Fruit fly (Drosophila melanogaster) whole organism, embryonic: Measurements from ENCODE around the gene mgr.

Source experiments
- BEAF-32 ChIP-seq: fragments of 200-800 bp; sonication (Bioruptor generic); optimal IDR thresholded peaks from 3 replicates; lab custom pipeline; 2017; ENCODE audit warnings: missing biosample characterization, missing genetic modification characterization, mild to moderate bottlenecking, moderate library complexity, missing genetic modification reagents
- BtbVII ChIP-seq: fragments of 200-800 bp; sonication (Bioruptor generic); optimal IDR thresholded peaks from 3 replicates; lab custom pipeline; 2017; ENCODE audit warnings: missing biosample characterization, mild to moderate bottlenecking, missing genetic modification characterization
- CG10267 ChIP-seq: fragments of 200-800 bp; sonication (Bioruptor generic); optimal IDR thresholded peaks from 2 replicates; lab custom pipeline; 2018; ENCODE audit warnings: missing biosample characterization, mild to moderate bottlenecking, missing genetic modification characterization, moderate library complexity
- CG10366 ChIP-seq: fragments of 200-800 bp; sonication (Bioruptor generic); IDR thresholded peaks from 2 replicates; pipeline ENCODE4 v1.3.6; 2022; ENCODE audit warnings: missing biosample characterization, missing genetic modification characterization
- CG10431 ChIP-seq: fragments of 200-800 bp; sonication (Bioruptor generic); optimal IDR thresholded peaks from 3 replicates; lab custom pipeline; 2018; ENCODE audit warnings: missing biosample characterization, mild to moderate bottlenecking, missing genetic modification characterization
- CG11696 ChIP-seq: fragments of 200-800 bp; sonication (Bioruptor generic); IDR thresholded peaks from 2 replicates; pipeline ENCODE4 v1.3.6; 2022; ENCODE audit warnings: missing biosample characterization, missing genetic modification characterization
- CG1603 ChIP-seq: fragments of 200-800 bp; sonication (Bioruptor generic); optimal IDR thresholded peaks from 2 replicates; lab custom pipeline; 2019; ENCODE audit warnings: missing biosample characterization, mild to moderate bottlenecking, missing genetic modification characterization, moderate library complexity
- CG2875 ChIP-seq: fragments of 200-800 bp; sonication (Bioruptor generic); optimal IDR thresholded peaks from 2 replicates; lab custom pipeline; 2017; ENCODE audit warnings: missing biosample characterization, mild to moderate bottlenecking, missing genetic modification characterization, missing genetic modification reagents
- CG32532 ChIP-seq: fragments of 200-800 bp; sonication (Bioruptor generic); IDR thresholded peaks from 2 replicates; pipeline ENCODE4 v1.3.6; 2022; ENCODE audit warnings: missing biosample characterization, missing genetic modification characterization
- CG34224 ChIP-seq: fragments of 200-800 bp; sonication (Bioruptor generic); IDR thresholded peaks from 3 replicates; pipeline ENCODE4 v1.3.6; 2022; ENCODE audit warnings: missing biosample characterization, missing genetic modification characterization; ENCODE audit not compliant: partially characterized antibody
- CG34422 ChIP-seq: fragments of 200-800 bp; sonication (Bioruptor generic); IDR thresholded peaks from 3 replicates; pipeline ENCODE4 v1.3.6; 2022; ENCODE audit warnings: missing biosample characterization, missing genetic modification characterization
- CG3847 ChIP-seq: fragments of 200-800 bp; sonication (Bioruptor generic); IDR thresholded peaks from 2 replicates; pipeline ENCODE4 v1.3.6; 2022; ENCODE audit warnings: missing biosample characterization, missing genetic modification characterization
- CG3995 ChIP-seq: fragments of 200-800 bp; sonication (Bioruptor generic); optimal IDR thresholded peaks from 3 replicates; lab custom pipeline; 2016; ENCODE audit warnings: missing biosample characterization, missing genetic modification characterization
- CG42726 ChIP-seq: fragments of 200-800 bp; sonication (Bioruptor generic); IDR thresholded peaks from 2 replicates; pipeline ENCODE4 v1.3.6; 2022; ENCODE audit warnings: missing biosample characterization, missing genetic modification characterization; ENCODE audit not compliant: partially characterized antibody
- CG4360 ChIP-seq: fragments of 200-800 bp; sonication (Bioruptor generic); IDR thresholded peaks from 2 replicates; pipeline ENCODE4 v1.3.6; 2022; ENCODE audit warnings: missing biosample characterization, missing genetic modification characterization
- CG4424 ChIP-seq: fragments of 200-800 bp; sonication (Bioruptor generic); optimal IDR thresholded peaks from 3 replicates; lab custom pipeline; 2016; ENCODE audit warnings: missing biosample characterization, missing genetic modification characterization
- CG8281 ChIP-seq: fragments of 200-800 bp; sonication (Bioruptor generic); optimal IDR thresholded peaks from 2 replicates; lab custom pipeline; 2018; ENCODE audit warnings: missing biosample characterization, mild to moderate bottlenecking, missing genetic modification characterization, moderate library complexity
- CG9609 ChIP-seq: fragments of 200-800 bp; sonication (Bioruptor generic); optimal IDR thresholded peaks from 3 replicates; lab custom pipeline; 2016; ENCODE audit warnings: missing biosample characterization, missing genetic modification characterization
- CHES-1-like ChIP-seq: fragments of 200-800 bp; sonication (Bioruptor generic); optimal IDR thresholded peaks from 2 replicates; lab custom pipeline; 2016; ENCODE audit warnings: missing biosample characterization, missing genetic modification characterization
- Dad ChIP-seq: fragments of 200-800 bp; sonication (Bioruptor generic); optimal IDR thresholded peaks from 3 replicates; lab custom pipeline; 2016; ENCODE audit warnings: missing biosample characterization, missing genetic modification characterization
- Deaf1 ChIP-seq: fragments of 200-800 bp; optimal IDR thresholded peaks from 3 replicates; lab custom pipeline; 2019; ENCODE audit warnings: missing biosample characterization, mild to moderate bottlenecking, missing genetic modification characterization, moderate library complexity
- Doc3 ChIP-seq: fragments of 200-800 bp; sonication (Bioruptor generic); IDR thresholded peaks from 3 replicates; pipeline ENCODE4 v1.3.6; 2022; ENCODE audit warnings: missing biosample characterization, missing genetic modification characterization; ENCODE audit not compliant: partially characterized antibody
- E2f2 ChIP-seq: fragments of 200-800 bp; sonication (Bioruptor generic); IDR thresholded peaks from 2 replicates; pipeline ENCODE4 v1.3.6; 2022; ENCODE audit warnings: missing biosample characterization, missing genetic modification characterization
- Hey ChIP-seq: fragments of 200-800 bp; sonication (Bioruptor generic); optimal IDR thresholded peaks from 3 replicates; lab custom pipeline; 2018; ENCODE audit warnings: missing biosample characterization, mild to moderate bottlenecking, missing genetic modification characterization
- Hsf ChIP-seq: fragments of 200-800 bp; sonication (Bioruptor generic); optimal IDR thresholded peaks from 3 replicates; lab custom pipeline; 2016; ENCODE audit warnings: missing biosample characterization, missing genetic modification characterization
- Kr ChIP-seq: fragments of 200-800 bp; sonication (Bioruptor generic); optimal IDR thresholded peaks from 2 replicates; lab custom pipeline; 2017; ENCODE audit warnings: missing biosample characterization, mild to moderate bottlenecking, missing genetic modification characterization
- Oli ChIP-seq: fragments of 200-800 bp; sonication (Bioruptor generic); optimal IDR thresholded peaks from 2 replicates; lab custom pipeline; 2018; ENCODE audit warnings: missing biosample characterization, mild to moderate bottlenecking, missing genetic modification characterization, moderate library complexity
- Trl ChIP-seq, 3 experiments: fragments of >200 bp in 2 of 3; fragments of 200-800 bp in 1 of 3; sonication (Bioruptor generic) in 1 of 3; optimal IDR thresholded peaks; 2 replicates in 1 of 3; 3 replicates in 2 of 3; lab custom pipeline; 2016 to 2017; ENCODE audit warnings: missing biosample characterization in 1 of 3, missing genetic modification characterization in 1 of 3
- Vsx1 ChIP-seq: fragments of 200-800 bp; sonication (Bioruptor generic); optimal IDR thresholded peaks from 2 replicates; lab custom pipeline; 2017; ENCODE audit warnings: missing biosample characterization, mild to moderate bottlenecking, missing genetic modification characterization, missing genetic modification reagents
- Xrp1 ChIP-seq: fragments of 200-800 bp; sonication (Bioruptor generic); IDR thresholded peaks from 2 replicates; pipeline ENCODE4 v1.3.6; 2022; ENCODE audit warnings: missing biosample characterization, missing genetic modification characterization
- ab ChIP-seq: fragments of 200-800 bp; sonication (Bioruptor generic); optimal IDR thresholded peaks from 2 replicates; lab custom pipeline; 2016; ENCODE audit warnings: missing biosample characterization, missing genetic modification characterization
- chinmo ChIP-seq: fragments of 200-800 bp; sonication (Bioruptor generic); IDR thresholded peaks from 4 replicates; pipeline ENCODE4 v1.3.6; 2022; ENCODE audit warnings: missing biosample characterization, missing genetic modification characterization; ENCODE audit not compliant: partially characterized antibody
- corto ChIP-seq: fragments of 200-800 bp; sonication (Bioruptor generic); optimal IDR thresholded peaks from 2 replicates; lab custom pipeline; 2016; ENCODE audit warnings: missing biosample characterization, mild to moderate bottlenecking, missing genetic modification characterization, moderate library complexity
- cwo ChIP-seq: fragments of 200-800 bp; sonication (Bioruptor generic); optimal IDR thresholded peaks from 3 replicates; lab custom pipeline; 2017; ENCODE audit warnings: missing biosample characterization, missing genetic modification characterization, mild to moderate bottlenecking, moderate library complexity, missing genetic modification reagents
- fd96Cb ChIP-seq: fragments of 200-800 bp; sonication (Bioruptor generic); optimal IDR thresholded peaks from 2 replicates; lab custom pipeline; 2018; ENCODE audit warnings: missing biosample characterization, mild to moderate bottlenecking, missing genetic modification characterization, moderate library complexity
- fu2 ChIP-seq: fragments of 200-800 bp; sonication (Bioruptor generic); optimal IDR thresholded peaks from 2 replicates; lab custom pipeline; 2016; ENCODE audit warnings: missing biosample characterization, missing genetic modification characterization
- gcm2 ChIP-seq: fragments of 200-800 bp; sonication (Bioruptor generic); optimal IDR thresholded peaks from 2 replicates; lab custom pipeline; 2016; ENCODE audit warnings: missing biosample characterization, missing genetic modification characterization
- gsb-n ChIP-seq: fragments of 200-800 bp; sonication (Bioruptor generic); optimal IDR thresholded peaks from 3 replicates; lab custom pipeline; 2018; ENCODE audit warnings: missing biosample characterization, mild to moderate bottlenecking, missing genetic modification characterization
- jigr1 ChIP-seq: fragments of 200-800 bp; sonication (Bioruptor generic); IDR thresholded peaks from 3 replicates; pipeline ENCODE4 v1.3.6; 2022; ENCODE audit warnings: missing biosample characterization, missing genetic modification characterization
- jumu ChIP-seq: fragments of 200-800 bp; sonication (Bioruptor generic); optimal IDR thresholded peaks from 3 replicates; lab custom pipeline; 2016; ENCODE audit warnings: missing biosample characterization, missing genetic modification characterization
- phol ChIP-seq: fragments of 200-800 bp; sonication (Bioruptor generic); optimal IDR thresholded peaks from 3 replicates; lab custom pipeline; 2018; ENCODE audit warnings: missing biosample characterization, mild to moderate bottlenecking, missing genetic modification characterization, moderate library complexity
- sc ChIP-seq, 3 experiments: fragments of >200 bp in 2 of 3; fragments of 200-800 bp in 1 of 3; sonication (Bioruptor generic) in 1 of 3; optimal IDR thresholded peaks; 2 replicates in 2 of 3; 3 replicates in 1 of 3; lab custom pipeline; 2017; ENCODE audit warnings: mild to moderate bottlenecking in 1 of 3, missing biosample characterization in 1 of 3, missing genetic modification characterization in 1 of 3, missing genetic modification reagents in 1 of 3
- sd ChIP-seq: fragments of 200-800 bp; sonication (Bioruptor generic); optimal IDR thresholded peaks from 3 replicates; lab custom pipeline; 2018; ENCODE audit warnings: missing biosample characterization, mild to moderate bottlenecking, missing genetic modification characterization, moderate library complexity
- seq ChIP-seq: fragments of 200-800 bp; sonication (Bioruptor generic); IDR thresholded peaks from 2 replicates; pipeline ENCODE4 v1.3.6; 2022; ENCODE audit warnings: missing biosample characterization, missing genetic modification characterization
- sr ChIP-seq: fragments of 200-800 bp; sonication (Bioruptor generic); IDR thresholded peaks from 3 replicates; pipeline ENCODE4 v1.3.6; 2022; ENCODE audit warnings: missing biosample characterization, missing genetic modification characterization
- tgo ChIP-seq: fragments of 200-800 bp; sonication (Bioruptor generic); IDR thresholded peaks from 3 replicates; pipeline ENCODE4 v1.3.6; 2022; ENCODE audit warnings: missing biosample characterization, missing genetic modification characterization
- zen2 ChIP-seq: fragments of 200-800 bp; sonication (Bioruptor generic); IDR thresholded peaks from 3 replicates; pipeline ENCODE4 v1.3.6; 2022; ENCODE audit warnings: missing biosample characterization, missing genetic modification characterization; ENCODE audit not compliant: partially characterized antibody

The mgr gene

DNA sequence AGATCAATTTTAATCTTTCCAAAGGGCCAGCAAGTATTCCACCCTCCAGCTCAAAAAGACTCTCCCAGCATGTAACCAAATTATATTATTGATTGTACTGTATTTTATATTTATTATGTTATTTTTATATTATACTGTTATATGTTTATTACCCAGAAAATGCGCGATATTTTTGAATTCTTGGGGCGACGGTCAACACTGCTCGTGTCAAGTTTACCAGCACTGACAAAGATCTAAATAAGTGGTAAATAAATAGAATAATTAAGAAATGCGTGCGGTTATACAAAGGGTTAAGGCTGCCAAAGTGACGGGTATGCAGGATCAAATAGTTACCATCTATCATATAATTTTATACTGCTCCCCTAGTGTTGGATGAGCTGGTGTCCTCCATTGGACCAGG is 20.1 kb upstream of the mgr start, which contains the start of gene Dtd (continued):
- no peak for TF ChIP-seq CG32532
- TF ChIP-seq seq (GFP tag; lab: Robert Waterston, UW), result no peak
- TF ChIP-seq CG10366 (GFP tag; lab: Robert Waterston, UW), result no peak
- TF ChIP-seq Dad (GFP tag; lab: Kevin White, UChicago), result no peak
- TF ChIP-seq chinmo (GFP tag; lab: Robert Waterston, UW), result 0 out of 4 replicates have a peak, but pooled peaks have one; percentile 22
- no peak for TF ChIP-seq CG2875 (GFP tag; lab: Kevin White, UChicago)
- no peak for TF ChIP-seq ab (GFP tag; lab: Kevin White, UChicago)
- TF ChIP-seq CG10267 (tag; lab: Kevin White, UChicago), result peak; percentile 73
- no peak for TF ChIP-seq fd96Cb (tag; lab: Kevin White, UChicago)
- TF ChIP-seq CG10431, result no peak
- TF ChIP-seq E2f2 (GFP tag; lab: Robert Waterston, UW), result peak; percentile 86
- no peak for TF ChIP-seq CG34422

DNA sequence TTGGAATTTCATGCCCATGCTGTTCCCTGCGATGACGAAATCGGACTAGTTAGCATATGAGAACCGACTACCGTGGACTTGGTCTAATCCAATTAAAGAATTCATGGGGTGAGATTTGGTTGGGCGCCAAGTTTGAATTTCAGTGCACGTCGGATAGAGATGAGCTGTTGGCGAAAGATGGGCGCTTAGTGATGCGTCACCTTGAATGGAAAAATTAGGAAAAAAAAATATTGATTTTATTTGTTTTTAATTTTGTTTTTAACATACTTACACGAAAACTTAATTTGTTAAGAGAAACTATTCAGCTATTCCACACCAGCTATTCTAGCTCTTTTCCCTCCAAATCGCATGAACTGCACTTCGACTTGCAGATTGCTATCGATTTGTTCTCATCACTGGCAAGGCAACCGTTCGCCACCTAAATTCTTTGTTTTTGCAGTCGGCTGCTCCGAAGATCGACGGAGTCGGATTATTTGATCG is 12.0 kb upstream of the mgr start, which contains the start of the genes ninaG and Sptz:
ninaG (minus strand) TSS at position 51 of the 480 bp plus-strand sequence.
Sptz (plus strand) TSS at position 450 of the 480 bp plus-strand sequence.
- TF ChIP-seq Hey (tag; lab: Kevin White, UChicago) (peak; percentile 80), CG8281 (tag; lab: Kevin White, UChicago) (peak; percentile 63), CG42726 (no peak), CG3847 (GFP tag; lab: Robert Waterston, UW) (peak; percentile 95), Deaf1 (tag; lab: Kevin White, UChicago) (peak; percentile 82), Kr (GFP tag; lab: Kevin White, UChicago) (no peak), gcm2 (GFP tag; lab: Kevin White, UChicago) (peak; percentile 83), BtbVII (GFP tag; lab: Kevin White, UChicago) (peak; percentile 74), jigr1 (GFP tag; lab: Robert Waterston, UW) (peak; percentile 90), gsb-n (no peak), corto (GFP tag; lab: Kevin White, UChicago) (no peak), BEAF-32 (GFP tag; lab: Kevin White, UChicago) (peak; percentile 69), CG4424 (GFP tag; lab: Kevin White, UChicago) (peak; percentile 95), sr (peak; percentile 64; the same call in 1 of the 3 replicates), CHES-1-like (peak; percentile 93), Trl (optimal IDR thresholded peaks at IDR 0.05; lab: Kevin White, UChicago) (no peak), Trl (GFP tag; optimal IDR thresholded peaks at IDR 0.05; lab: Kevin White, UChicago) (peak; percentile 96), Hsf (GFP tag; lab: Kevin White, UChicago) (peak; percentile 97), sd (tag; lab: Kevin White, UChicago) (no peak), sc (optimal IDR thresholded peaks at IDR 0.05; lab: Kevin White, UChicago) (no peak), sc (GFP tag; optimal IDR thresholded peaks at IDR 0.05; lab: Kevin White, UChicago) (peak; percentile 81), CG4360 (peak; percentile 47), CG11696 (GFP tag; lab: Robert Waterston, UW) (peak; percentile 67), jumu (GFP tag; lab: Kevin White, UChicago) (peak; percentile 95), fd96Cb (tag; lab: Kevin White, UChicago) (peak; percentile 92), tgo (GFP tag; lab: Robert Waterston, UW) (peak; percentile 96), CG34224 (GFP tag; lab: Robert Waterston, UW) (peak; percentile 7; the same call in 1 of the 3 replicates), CG2875 (GFP tag; lab: Kevin White, UChicago) (peak; percentile 74), cwo (GFP tag; lab: Kevin White, UChicago) (peak; percentile 78), CG1603 (tag; lab: Kevin White, UChicago) (peak; percentile 86), Xrp1 (peak; percentile 97), phol (tag; lab: Kevin White, UChicago) (peak; percentile 96), Doc3 (no peak), fu2 (GFP tag; lab: Kevin White, UChicago) (peak; percentile 95), CG9609 (GFP tag; lab: Kevin White, UChicago) (peak; percentile 95), Vsx1 (GFP tag; lab: Kevin White, UChicago) (no peak), zen2 (GFP tag; lab: Robert Waterston, UW) (no peak; the same call in 2 of the 3 replicates), Oli (tag; lab: Kevin White, UChicago) (peak; percentile 86), CG3995 (peak; percentile 56)
